Worm (Caenorhabditis elegans) whole organism, young adult: ENCODE data around the gene F47G3.3.

Experiments used
- lsy-27 ChIP-seq: sonication (generic microtip); optimal IDR thresholded peaks from 2 replicates; lab custom pipeline; 2017; ENCODE audit warnings: missing genetic modification characterization, mild to moderate bottlenecking, missing compliant biosample characterization, antibody characterized with exemption, missing genotype, borderline replicate concordance; ENCODE audit not compliant: insufficient read depth
- unc-62 ChIP-seq: fragments of 150-350 bp; optimal IDR thresholded peaks from 2 replicates; lab custom pipeline; 2014; ENCODE audit warnings: missing biosample characterization, missing genetic modification reagents, missing genetic modification characterization

- no peak for TF ChIP-seq unc-62 (GFP tag; lab: Kevin White, UChicago)
- no peak for TF ChIP-seq lsy-27 (tag; lab: Kevin White, UChicago)
Observed at ce11 chrX:2380818-2381217, 5.0 kb downstream of the F47G3.3 start.
